Worm (Caenorhabditis elegans): ENCODE results near the gene C28G1.10.

C28G1.10 gene

ce11 chrX:8800983-8801382, 45.9 kb upstream of the C28G1.10 start (continued):
- TF ChIP-seq dsc-1 (tag; optimal IDR thresholded peaks at IDR 0.05) (peak; percentile 75), nhr-71 (tag; optimal IDR thresholded peaks at IDR 0.05) (peak; percentile 55), unc-30 (tag; optimal IDR thresholded peaks at IDR 0.05) (no peak), ets-5 (GFP tag; IDR thresholded peaks at IDR 0.05) (no peak), nhr-85 (tag) (no peak), ceh-8 (GFP tag; optimal IDR thresholded peaks at IDR 0.05) (peak; percentile 15), mef-2 (tag; optimal IDR thresholded peaks at IDR 0.05) (no peak), elt-2 (tag; optimal IDR thresholded peaks at IDR 0.05) (no peak), fkh-8 (tag; optimal IDR thresholded peaks at IDR 0.05) (peak; percentile 18), elt-3 (tag; optimal IDR thresholded peaks at IDR 0.05) (no peak), Y116A8C.19 (tag; optimal IDR thresholded peaks at IDR 0.05; ENCODE audit: borderline replicate concordance) (no peak), egl-13 (tag; optimal IDR thresholded peaks at IDR 0.05) (peak; percentile 85), irx-1 (tag; optimal IDR thresholded peaks at IDR 0.05) (no peak), lin-13 (GFP tag; optimal IDR thresholded peaks at IDR 0.05) (no peak), fkh-4 (tag; optimal IDR thresholded peaks at IDR 0.05; ENCODE audit: borderline replicate concordance) (no peak), C16A3.4 (tag; optimal IDR thresholded peaks at IDR 0.05) (no peak), nhr-19 (GFP tag; conservative IDR thresholded peaks at IDR 0.05) (no peak), vab-15 (tag; optimal IDR thresholded peaks at IDR 0.05) (no peak), grh-1 (GFP tag; IDR thresholded peaks at IDR 0.05) (no peak), nhr-237 (tag; optimal IDR thresholded peaks at IDR 0.05) (no peak), blmp-1 (tag; optimal IDR thresholded peaks at IDR 0.05) (no peak), lin-39 (tag; optimal IDR thresholded peaks at IDR 0.05) (no peak), skn-1 (tag; optimal IDR thresholded peaks at IDR 0.05) (no peak), sox-4 (tag; optimal IDR thresholded peaks at IDR 0.05) (no peak), egl-27 (tag; optimal IDR thresholded peaks at IDR 0.05) (no peak), lir-3 (tag; optimal IDR thresholded peaks at IDR 0.05; ENCODE audit: poor library complexity) (no peak), lin-15B (tag; optimal IDR thresholded peaks at IDR 0.05) (no peak), nhr-20 (tag; optimal IDR thresholded peaks at IDR 0.05) (no peak), pqm-1 (tag; optimal IDR thresholded peaks at IDR 0.05) (no peak), fkh-10 (GFP tag; optimal IDR thresholded peaks at IDR 0.05) (peak; percentile 67), aly-2 (tag; optimal IDR thresholded peaks at IDR 0.05) (no peak)

ce11 chrX:8805475-8805874, 41.4 kb upstream of the C28G1.10 start:
- TF ChIP-seq aly-2 (tag; optimal IDR thresholded peaks at IDR 0.05) (no peak), ceh-8 (GFP tag; optimal IDR thresholded peaks at IDR 0.05) (peak; percentile 59)

- no peak for TF ChIP-seq unc-30 (tag; optimal IDR thresholded peaks at IDR 0.05)
- TF ChIP-seq aly-2 (tag; optimal IDR thresholded peaks at IDR 0.05) = no peak
- no peak for TF ChIP-seq unc-130 (tag; optimal IDR thresholded peaks at IDR 0.05)
- no peak for TF ChIP-seq ceh-63 (GFP tag; optimal IDR thresholded peaks at IDR 0.05)
- no peak for TF ChIP-seq alr-1 (tag; optimal IDR thresholded peaks at IDR 0.05; ENCODE audit: borderline replicate concordance)
- no peak for TF ChIP-seq nhr-12 (tag; optimal IDR thresholded peaks at IDR 0.05)
- TF ChIP-seq unc-62 (GFP tag; optimal IDR thresholded peaks at IDR 0.05) = no peak
- TF ChIP-seq rnt-1 (tag; optimal IDR thresholded peaks at IDR 0.05) = no peak
- TF ChIP-seq swsn-7 (tag; optimal IDR thresholded peaks at IDR 0.05) = peak; percentile 45
- TF ChIP-seq fkh-8 (tag; optimal IDR thresholded peaks at IDR 0.05) = peak; percentile 91
- TF ChIP-seq snu-23 (GFP tag; optimal IDR thresholded peaks at IDR 0.05) = peak; percentile 20
- no peak for TF ChIP-seq nhr-90 (tag; optimal IDR thresholded peaks at IDR 0.05; ENCODE audit: poor library complexity)
- TF ChIP-seq pqm-1 (tag; optimal IDR thresholded peaks at IDR 0.05) = no peak
- no peak for TF ChIP-seq C16A3.4 (tag; optimal IDR thresholded peaks at IDR 0.05)
- no peak for TF ChIP-seq grh-1 (GFP tag; IDR thresholded peaks at IDR 0.05)
- TF ChIP-seq nhr-19 (GFP tag; conservative IDR thresholded peaks at IDR 0.05) = no peak
- TF ChIP-seq nhr-71 (tag; optimal IDR thresholded peaks at IDR 0.05) = peak; percentile 57
- no peak for TF ChIP-seq hlh-4 (tag; optimal IDR thresholded peaks at IDR 0.05)
- peak; percentile 57 for TF ChIP-seq egl-13 (tag; optimal IDR thresholded peaks at IDR 0.05)
- no peak for TF ChIP-seq hpl-2 (GFP tag; optimal IDR thresholded peaks at IDR 0.05)
- no peak for TF ChIP-seq nhr-85 (tag)
- peak; percentile 72 for TF ChIP-seq nhr-47 (tag; optimal IDR thresholded peaks at IDR 0.05)
- TF ChIP-seq ets-5 (GFP tag; IDR thresholded peaks at IDR 0.05) = no peak
- TF ChIP-seq jun-1 (tag; optimal IDR thresholded peaks at IDR 0.05) = peak; percentile 31
- TF ChIP-seq lsy-2 (tag; optimal IDR thresholded peaks at IDR 0.05) = peak; percentile 4 to 25
- TF ChIP-seq sup-37 (GFP tag; optimal IDR thresholded peaks at IDR 0.05) = no peak
- no peak for TF ChIP-seq ama-1 (optimal IDR thresholded peaks at IDR 0.05)
- TF ChIP-seq ceh-88 (GFP tag; IDR thresholded peaks at IDR 0.05) = no peak
Observed at ce11 chrX:8806070-8806799, 40.7 kb upstream of the C28G1.10 start, which contains the start of gene R04E5.8. Gene R04E5.8 (minus strand): TSS chrX:8806120.
